Fruit fly (Drosophila melanogaster): ENCODE measurements around the gene Surf6.
A peak's percentile ranks its signal among the peaks of the same experiment; 100 is the strongest.

Gene Surf6

DNA sequence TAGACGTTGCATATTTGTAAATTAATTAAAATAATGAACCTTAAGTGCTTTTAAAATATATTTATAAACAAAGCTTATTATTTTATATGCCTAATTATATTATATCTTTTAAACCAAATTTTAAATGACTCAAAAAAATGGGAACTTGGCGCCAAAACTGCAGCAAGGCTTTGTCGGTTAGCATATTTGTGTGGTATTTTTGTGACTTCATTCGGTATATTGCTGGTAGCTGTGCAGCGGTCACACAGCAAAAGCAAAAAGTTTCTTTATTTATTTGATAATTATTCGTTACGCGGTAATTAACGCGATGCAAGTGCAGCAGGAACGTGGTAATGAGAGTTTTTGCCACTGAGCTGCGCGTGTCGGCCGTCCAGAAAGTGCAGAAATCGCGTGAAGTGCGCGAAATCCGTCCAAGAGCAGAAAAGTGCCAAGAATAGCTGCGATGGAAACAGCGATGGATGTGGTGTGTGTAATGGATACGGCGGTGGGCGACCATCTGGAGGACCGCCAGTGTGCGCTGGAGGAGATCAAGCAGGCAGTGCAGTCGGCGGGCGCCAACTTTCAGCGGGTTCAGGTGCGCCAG is 25.1 kb downstream of the Surf6 start, which contains the start of gene Ask1 (continued):
- TF ChIP-seq run (tag; optimal IDR thresholded peaks at IDR 0.05), result no peak
- no peak for TF ChIP-seq CG14860 (GFP tag; IDR thresholded peaks at IDR 0.05; ENCODE audit: partially characterized antibody)
- no peak for TF ChIP-seq CHES-1-like (GFP tag; optimal IDR thresholded peaks at IDR 0.05)
- TF ChIP-seq psq (GFP tag; optimal IDR thresholded peaks at IDR 0.05), result no peak
- TF ChIP-seq Dip2 (GFP tag; IDR thresholded peaks at IDR 0.05), result no peak
- TF ChIP-seq CG31365 (tag; optimal IDR thresholded peaks at IDR 0.05), result no peak
- peak; percentile 78 for TF ChIP-seq CG15073 (GFP tag; optimal IDR thresholded peaks at IDR 0.05)
- TF ChIP-seq CG9797 (GFP tag; optimal IDR thresholded peaks at IDR 0.05), result peak; percentile 81
- TF ChIP-seq nmo (GFP tag; optimal IDR thresholded peaks at IDR 0.05), result no peak
- no peak for TF ChIP-seq CG3995 (GFP tag; optimal IDR thresholded peaks at IDR 0.05)
- no peak for TF ChIP-seq yki (optimal IDR thresholded peaks at IDR 0.05)
- TF ChIP-seq zen (tag; optimal IDR thresholded peaks at IDR 0.05), result peak; percentile 44
- peak; percentile 85 for TF ChIP-seq Dp (GFP tag; optimal IDR thresholded peaks at IDR 0.05)
- TF ChIP-seq MESR4 (GFP tag; optimal IDR thresholded peaks at IDR 0.05), result peak; percentile 86
- TF ChIP-seq HLHmδ (GFP tag; optimal IDR thresholded peaks at IDR 0.05), result no peak
- no peak for TF ChIP-seq E2f1 (GFP tag; IDR thresholded peaks at IDR 0.05)
- TF ChIP-seq Kr (GFP tag; optimal IDR thresholded peaks at IDR 0.05), result no peak
- no peak for TF ChIP-seq Nf-YC (tag; optimal IDR thresholded peaks at IDR 0.05)
- TF ChIP-seq unpg (GFP tag; optimal IDR thresholded peaks at IDR 0.05), result no peak
- TF ChIP-seq CG12659 (GFP tag; optimal IDR thresholded peaks at IDR 0.05), result peak; percentile 18
- peak; percentile 81 for TF ChIP-seq CG4617 (GFP tag; optimal IDR thresholded peaks at IDR 0.05; ENCODE audit: borderline replicate concordance)
- TF ChIP-seq bab2 (GFP tag; optimal IDR thresholded peaks at IDR 0.05), result no peak
- TF ChIP-seq Max (GFP tag; optimal IDR thresholded peaks at IDR 0.05), result no peak
- peak; percentile 73 for TF ChIP-seq kah (GFP tag; optimal IDR thresholded peaks at IDR 0.05)
- no peak for TF ChIP-seq Dref (GFP tag; IDR thresholded peaks at IDR 0.05)
- TF ChIP-seq Optix (GFP tag; IDR thresholded peaks at IDR 0.05), result no peak
- TF ChIP-seq D (optimal IDR thresholded peaks at IDR 0.05), result no peak
- no peak for TF ChIP-seq D (GFP tag; optimal IDR thresholded peaks at IDR 0.05)
- no peak for TF ChIP-seq sisA (GFP tag; IDR thresholded peaks at IDR 0.05)
- peak; percentile 22 for TF ChIP-seq trem (tag; optimal IDR thresholded peaks at IDR 0.05)
- TF ChIP-seq gem (tag; optimal IDR thresholded peaks at IDR 0.05), result no peak
- TF ChIP-seq E2f2 (GFP tag; IDR thresholded peaks at IDR 0.05), result peak; percentile 87
- peak; percentile 3 for TF ChIP-seq CG7745 (tag; optimal IDR thresholded peaks at IDR 0.05)
- no peak for TF ChIP-seq jumu (GFP tag; optimal IDR thresholded peaks at IDR 0.05)
- no peak for TF ChIP-seq CG8388 (GFP tag; optimal IDR thresholded peaks at IDR 0.05)
- peak; percentile 82 for TF ChIP-seq gfzf (GFP tag; optimal IDR thresholded peaks at IDR 0.05)
- no peak for TF ChIP-seq CG1792 (GFP tag; optimal IDR thresholded peaks at IDR 0.05)
- TF ChIP-seq Gsc (GFP tag; IDR thresholded peaks at IDR 0.05), result no peak
- peak; percentile 15 for TF ChIP-seq CG4854 (GFP tag; optimal IDR thresholded peaks at IDR 0.05)
- no peak for TF ChIP-seq CG15696 (tag; optimal IDR thresholded peaks at IDR 0.05)
- no peak for TF ChIP-seq Dll (GFP tag; IDR thresholded peaks at IDR 0.05; ENCODE audit: partially characterized antibody)
- TF ChIP-seq cato (GFP tag; optimal IDR thresholded peaks at IDR 0.05; ENCODE audit: borderline replicate concordance), result no peak
- peak; percentile 44 for TF ChIP-seq CG15514 (GFP tag; optimal IDR thresholded peaks at IDR 0.05)
- TF ChIP-seq CG9437 (GFP tag; optimal IDR thresholded peaks at IDR 0.05), result no peak
- TF ChIP-seq chn (GFP tag; optimal IDR thresholded peaks at IDR 0.05), result no peak
- no peak for TF ChIP-seq usp (GFP tag; optimal IDR thresholded peaks at IDR 0.05)
- TF ChIP-seq CG17186 (GFP tag; optimal IDR thresholded peaks at IDR 0.05), result peak; percentile 47
- TF ChIP-seq lbe (GFP tag; optimal IDR thresholded peaks at IDR 0.05), result peak; percentile 53
- TF ChIP-seq Ssrp (tag; optimal IDR thresholded peaks at IDR 0.05), result no peak
- TF ChIP-seq CG3847 (GFP tag; IDR thresholded peaks at IDR 0.05), result no peak
- TF ChIP-seq zf30C (GFP tag; optimal IDR thresholded peaks at IDR 0.05), result no peak
